Fruit fly (Drosophila melanogaster) whole organism, prepupa: ENCODE results near the gene CG11438.

Experiments
- CG10669 ChIP-seq: fragments of 200-800 bp; sonication (Bioruptor generic); optimal IDR thresholded peaks from 3 replicates; lab custom pipeline; 2018; ENCODE audit warnings: missing biosample characterization, mild to moderate bottlenecking, missing genetic modification characterization, moderate library complexity
- CG11902 ChIP-seq: fragments of 200-800 bp; sonication (Bioruptor generic); optimal IDR thresholded peaks from 3 replicates; lab custom pipeline; 2016; ENCODE audit warnings: missing biosample characterization, missing genetic modification characterization
- CG15336 ChIP-seq: fragments of 200-800 bp; sonication (Bioruptor generic); IDR thresholded peaks from 2 replicates; pipeline ENCODE4 v1.3.6; 2022; ENCODE audit warnings: missing biosample characterization, missing genetic modification characterization
- CG3032 ChIP-seq: fragments of 200-800 bp; optimal IDR thresholded peaks from 2 replicates; lab custom pipeline; 2019; ENCODE audit warnings: missing biosample characterization, mild to moderate bottlenecking, missing genetic modification characterization, moderate library complexity
- CG31627 ChIP-seq: fragments of 200-800 bp; sonication (Bioruptor generic); optimal IDR thresholded peaks from 3 replicates; lab custom pipeline; 2016; ENCODE audit warnings: missing biosample characterization, missing genetic modification characterization
- CG32006 ChIP-seq: fragments of 200-800 bp; sonication (Bioruptor generic); optimal IDR thresholded peaks from 3 replicates; lab custom pipeline; 2017; ENCODE audit warnings: missing biosample characterization, mild to moderate bottlenecking, missing genetic modification characterization
- CG6163 ChIP-seq: fragments of 200-800 bp; sonication (Bioruptor generic); IDR thresholded peaks from 3 replicates; pipeline ENCODE4 v1.3.6; 2022; ENCODE audit warnings: missing biosample characterization, missing genetic modification characterization
- CG6276 ChIP-seq: fragments of 200-800 bp; sonication (Bioruptor generic); optimal IDR thresholded peaks from 2 replicates; lab custom pipeline; 2017; ENCODE audit warnings: missing biosample characterization, mild to moderate bottlenecking, missing genetic modification characterization
- CG7368 ChIP-seq: fragments of 200-800 bp; sonication (Bioruptor generic); optimal IDR thresholded peaks from 3 replicates; lab custom pipeline; 2016; ENCODE audit warnings: missing biosample characterization, missing genetic modification characterization
- CG8119 ChIP-seq: fragments of 200-800 bp; sonication (Bioruptor generic); IDR thresholded peaks from 3 replicates; pipeline ENCODE4 v1.3.6; 2022; ENCODE audit warnings: missing biosample characterization, missing genetic modification characterization
- CG8319 ChIP-seq: fragments of 200-800 bp; sonication (Bioruptor generic); optimal IDR thresholded peaks from 3 replicates; lab custom pipeline; 2016; ENCODE audit warnings: missing biosample characterization, missing genetic modification characterization
- CG8632 ChIP-seq: fragments of 200-800 bp; sonication (Bioruptor generic); optimal IDR thresholded peaks from 3 replicates; lab custom pipeline; 2016; ENCODE audit warnings: missing biosample characterization, missing genetic modification characterization
- Eip78C ChIP-seq: fragments of 200-800 bp; sonication (Bioruptor generic); peaks from one replicate; lab custom pipeline; 2016; ENCODE audit warnings: missing biosample characterization, missing genetic modification characterization
- Eip93F ChIP-seq: fragments of 200-800 bp; sonication (Bioruptor generic); optimal IDR thresholded peaks from 2 replicates; lab custom pipeline; 2016; ENCODE audit warnings: missing biosample characterization, mild to moderate bottlenecking, missing genetic modification characterization
- Ets21C ChIP-seq: fragments of 200-800 bp; sonication (Bioruptor generic); optimal IDR thresholded peaks from 3 replicates; lab custom pipeline; 2016; ENCODE audit warnings: missing biosample characterization, missing genetic modification characterization
- Ets96B ChIP-seq: fragments of 200-800 bp; optimal IDR thresholded peaks from 2 replicates; lab custom pipeline; 2019; ENCODE audit warnings: missing biosample characterization, mild to moderate bottlenecking, missing genetic modification characterization, moderate library complexity
- Gug ChIP-seq: fragments of 200-800 bp; sonication (Bioruptor generic); IDR thresholded peaks from 2 replicates; pipeline ENCODE4 v1.3.6; 2022; ENCODE audit warnings: missing biosample characterization, missing genetic modification characterization
- Hr39 ChIP-seq: fragments of 200-800 bp; sonication (Bioruptor generic); optimal IDR thresholded peaks from 2 replicates; lab custom pipeline; 2016; ENCODE audit warnings: missing biosample characterization, missing genetic modification characterization
- Hr4 ChIP-seq: fragments of 200-800 bp; sonication (Bioruptor generic); optimal IDR thresholded peaks from 3 replicates; lab custom pipeline; 2016; ENCODE audit warnings: missing biosample characterization, missing genetic modification characterization
- Lpt ChIP-seq: fragments of 200-800 bp; sonication (Bioruptor generic); optimal IDR thresholded peaks from 3 replicates; lab custom pipeline; 2016; ENCODE audit warnings: missing biosample characterization, missing genetic modification characterization
- Met ChIP-seq: fragments of 200-800 bp; sonication (Bioruptor generic); optimal IDR thresholded peaks from 3 replicates; lab custom pipeline; 2016; ENCODE audit warnings: missing biosample characterization, missing genetic modification characterization
- Sox102F ChIP-seq: fragments of 200-800 bp; sonication (Bioruptor generic); optimal IDR thresholded peaks from 2 replicates; lab custom pipeline; 2016; ENCODE audit warnings: missing biosample characterization, mild to moderate bottlenecking, missing genetic modification characterization
- achi ChIP-seq: fragments of 200-800 bp; sonication (Bioruptor generic); optimal IDR thresholded peaks from 3 replicates; lab custom pipeline; 2016; ENCODE audit warnings: missing biosample characterization, missing genetic modification characterization
- acj6 ChIP-seq: fragments of 200-800 bp; sonication (Bioruptor generic); optimal IDR thresholded peaks from 3 replicates; lab custom pipeline; 2016; ENCODE audit warnings: missing biosample characterization, missing genetic modification characterization
- cyc ChIP-seq: fragments of 200-800 bp; sonication (Bioruptor generic); optimal IDR thresholded peaks from 3 replicates; lab custom pipeline; 2016; ENCODE audit warnings: missing biosample characterization, missing genetic modification characterization
- dsx ChIP-seq: fragments of 200-800 bp; optimal IDR thresholded peaks from 3 replicates; lab custom pipeline; 2019; ENCODE audit warnings: missing biosample characterization, mild to moderate bottlenecking, missing genetic modification characterization, moderate library complexity; ENCODE audit not compliant: poor library complexity, severe bottlenecking
- eg ChIP-seq: fragments of 200-800 bp; sonication (Bioruptor generic); IDR thresholded peaks from 3 replicates; pipeline ENCODE4 v1.3.6; 2022; ENCODE audit warnings: missing biosample characterization, missing genetic modification characterization
- fd59A ChIP-seq: fragments of 200-800 bp; sonication (Bioruptor generic); optimal IDR thresholded peaks from 2 replicates; lab custom pipeline; 2017; ENCODE audit warnings: missing biosample characterization, mild to moderate bottlenecking, missing genetic modification characterization, missing genetic modification reagents
- fd85E ChIP-seq: fragments of 200-800 bp; sonication (Bioruptor generic); optimal IDR thresholded peaks from 3 replicates; lab custom pipeline; 2016; ENCODE audit warnings: missing biosample characterization, missing genetic modification characterization
- fkh ChIP-seq: fragments of 200-800 bp; sonication (Bioruptor generic); optimal IDR thresholded peaks from 3 replicates; lab custom pipeline; 2017; ENCODE audit warnings: missing biosample characterization, mild to moderate bottlenecking, missing genetic modification characterization, moderate library complexity
- lz ChIP-seq: fragments of 200-800 bp; sonication (Bioruptor generic); optimal IDR thresholded peaks from 3 replicates; lab custom pipeline; 2016; ENCODE audit warnings: missing biosample characterization, missing genetic modification characterization
- net ChIP-seq: fragments of 200-800 bp; sonication (Bioruptor generic); optimal IDR thresholded peaks from 3 replicates; lab custom pipeline; 2016; ENCODE audit warnings: missing biosample characterization, missing genetic modification characterization
- pdm3 ChIP-seq: fragments of 200-800 bp; sonication (Bioruptor generic); optimal IDR thresholded peaks from 3 replicates; lab custom pipeline; 2016; ENCODE audit warnings: missing biosample characterization, missing genetic modification characterization
- salr ChIP-seq, 2 experiments: fragments of 200-800 bp; sonication (Bioruptor generic); optimal IDR thresholded peaks; 3 replicates each; lab custom pipeline; 2016 to 2018; ENCODE audit warnings: missing biosample characterization in 2 of 2, missing genetic modification characterization in 2 of 2, mild to moderate bottlenecking in 1 of 2
- svp ChIP-seq: fragments of 200-800 bp; sonication (Bioruptor generic); peaks from one replicate; lab custom pipeline; 2016; ENCODE audit warnings: missing biosample characterization, missing genetic modification characterization
- topi ChIP-seq: fragments of 200-800 bp; sonication (Bioruptor generic); optimal IDR thresholded peaks from 3 replicates; lab custom pipeline; 2016; ENCODE audit warnings: missing biosample characterization, missing genetic modification characterization
- vri ChIP-seq: fragments of 200-800 bp; sonication (Bioruptor generic); optimal IDR thresholded peaks from 3 replicates; lab custom pipeline; 2016; ENCODE audit warnings: missing biosample characterization, mild to moderate bottlenecking, missing genetic modification characterization

The CG11438 gene

DNA sequence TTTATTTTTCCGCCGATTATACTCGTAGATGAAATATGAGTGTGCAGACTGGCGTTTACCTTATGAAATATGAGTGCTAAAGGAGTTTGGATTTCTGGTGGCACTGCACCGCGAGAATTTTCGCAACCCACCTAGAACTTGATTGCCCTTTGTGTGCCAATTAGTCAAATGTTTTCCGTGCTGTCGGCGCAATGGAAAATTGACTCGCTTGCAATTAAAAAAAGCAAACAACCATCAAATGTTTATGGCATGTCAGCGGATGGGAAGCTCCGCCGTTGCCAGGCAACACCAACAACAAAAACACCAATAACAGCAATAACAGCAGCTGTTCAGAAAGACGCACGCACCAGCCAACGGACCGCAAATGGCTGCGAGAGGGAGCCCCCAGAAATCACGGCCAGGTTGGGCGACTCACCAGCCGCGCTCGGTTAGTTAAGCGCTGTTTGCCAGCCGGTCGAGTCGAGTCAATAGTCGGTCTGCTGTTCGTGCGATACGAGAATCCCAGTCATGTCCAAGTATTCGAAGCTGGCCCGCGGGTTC is 1.1 kb downstream of the CG11438 start (continued):
- TF ChIP-seq pdm3 (peak; percentile 43), Hr4 (GFP tag; lab: Kevin White, UChicago) (peak; percentile 41), Eip78C (peak; percentile 89), fkh (GFP tag; lab: Kevin White, UChicago) (no peak), CG6163 (GFP tag; lab: Robert Waterston, UW) (no peak), Met (GFP tag; lab: Kevin White, UChicago) (peak; percentile 62), CG7368 (GFP tag; lab: Kevin White, UChicago) (peak; percentile 46), Ets21C (GFP tag; lab: Kevin White, UChicago) (no peak), Eip93F (no peak), CG31627 (GFP tag; lab: Kevin White, UChicago) (peak; percentile 40), lz (GFP tag; lab: Kevin White, UChicago) (no peak), net (peak; percentile 40), topi (GFP tag; lab: Kevin White, UChicago) (peak; percentile 46), acj6 (peak; percentile 47)

- TF ChIP-seq fd85E, result no peak
- no peak for TF ChIP-seq Met (GFP tag; lab: Kevin White, UChicago)
- TF ChIP-seq fd59A (GFP tag; lab: Kevin White, UChicago), result no peak
- TF ChIP-seq lz (GFP tag; lab: Kevin White, UChicago), result no peak
- no peak for TF ChIP-seq CG32006 (GFP tag; lab: Kevin White, UChicago)
- no peak for TF ChIP-seq achi (GFP tag; lab: Kevin White, UChicago)
- TF ChIP-seq Sox102F (GFP tag; lab: Kevin White, UChicago), result no peak
- no peak for TF ChIP-seq CG6276 (GFP tag; lab: Kevin White, UChicago)
- TF ChIP-seq Ets96B (tag; lab: Kevin White, UChicago), result no peak
- TF ChIP-seq, all 60 proteins: peak for 0
These were observed 3.1 kb downstream of the CG11438 start, which contains the start of gene CG11437 for dm6 chr3L:22468562-22468961. Gene CG11437 (plus strand): TSS chr3L:22468862.

dm6 chr3L:22470299-22470791 is 4.9 kb downstream of the CG11438 start, which contains the start of gene CG11426:
Gene CG11426 (plus strand): TSS chr3L:22470556.
- peak; percentile 67 for TF ChIP-seq dsx (GFP tag; lab: Kevin White, UChicago)
- no peak for TF ChIP-seq achi (GFP tag; lab: Kevin White, UChicago)
- TF ChIP-seq fkh (GFP tag; lab: Kevin White, UChicago), result peak; percentile 33
- no peak for TF ChIP-seq CG3032 (tag; lab: Kevin White, UChicago)
- no peak for TF ChIP-seq Hr4 (GFP tag; lab: Kevin White, UChicago)
- TF ChIP-seq, all 60 proteins: peak for 2

dm6 chr3L:22471586-22472291 is 6.3 kb downstream of the CG11438 start:
- TF ChIP-seq salr (GFP tag; optimal IDR thresholded peaks at IDR 0.05; lab: Kevin White, UChicago), result no peak
- no peak for TF ChIP-seq vri (GFP tag; lab: Kevin White, UChicago)
- TF ChIP-seq fkh (GFP tag; lab: Kevin White, UChicago), result peak; percentile 37
- no peak for TF ChIP-seq svp (GFP tag; lab: Kevin White, UChicago)
- TF ChIP-seq cyc (GFP tag; lab: Kevin White, UChicago), result no peak
- no peak for TF ChIP-seq Gug (GFP tag; lab: Robert Waterston, UW)
- no peak for TF ChIP-seq Hr39 (GFP tag; lab: Kevin White, UChicago)
- no peak for TF ChIP-seq CG8119 (GFP tag; lab: Robert Waterston, UW)
- no peak for TF ChIP-seq fd85E
- TF ChIP-seq CG11902 (GFP tag; lab: Kevin White, UChicago), result no peak
- peak; percentile 34; the same call in 1 of the 3 replicates for TF ChIP-seq CG6163 (GFP tag; lab: Robert Waterston, UW)
- TF ChIP-seq Lpt (GFP tag; lab: Kevin White, UChicago), result no peak
- no peak for TF ChIP-seq CG7368 (GFP tag; lab: Kevin White, UChicago)
- no peak for TF ChIP-seq CG8319 (GFP tag; lab: Kevin White, UChicago)
- TF ChIP-seq CG15336, result 0 out of 2 replicates have a peak, but pooled peaks have one; percentile 11
- TF ChIP-seq eg (GFP tag; lab: Robert Waterston, UW), result 0 out of 3 replicates have a peak, but pooled peaks have one; percentile 39
- TF ChIP-seq CG8632, result peak; percentile 2
- TF ChIP-seq CG32006 (GFP tag; lab: Kevin White, UChicago), result peak; percentile 52
- TF ChIP-seq CG10669 (GFP tag; lab: Kevin White, UChicago), result no peak
